Fruit fly (Drosophila melanogaster) whole organism, prepupa: Measurements from ENCODE around the gene CG5116.

ENCODE experiments used
- CG10631 ChIP-seq: fragments of 200-800 bp; sonication (Bioruptor generic); optimal IDR thresholded peaks from 2 replicates; lab custom pipeline; 2016; ENCODE audit warnings: missing biosample characterization, missing genetic modification characterization
- CG10669 ChIP-seq: fragments of 200-800 bp; sonication (Bioruptor generic); optimal IDR thresholded peaks from 3 replicates; lab custom pipeline; 2018; ENCODE audit warnings: missing biosample characterization, mild to moderate bottlenecking, missing genetic modification characterization, moderate library complexity
- CG11294 ChIP-seq: fragments of 200-800 bp; sonication (Bioruptor generic); IDR thresholded peaks from 2 replicates; pipeline ENCODE4 v1.3.6; 2022; ENCODE audit warnings: missing biosample characterization, missing genetic modification characterization
- CG15336 ChIP-seq: fragments of 200-800 bp; sonication (Bioruptor generic); IDR thresholded peaks from 2 replicates; pipeline ENCODE4 v1.3.6; 2022; ENCODE audit warnings: missing biosample characterization, missing genetic modification characterization
- CG1621 ChIP-seq: fragments of 200-800 bp; sonication (Bioruptor generic); optimal IDR thresholded peaks from 3 replicates; lab custom pipeline; 2018; ENCODE audit warnings: missing biosample characterization, mild to moderate bottlenecking, missing genetic modification characterization
- CG16779 ChIP-seq: fragments of 200-800 bp; sonication (Bioruptor generic); optimal IDR thresholded peaks from 3 replicates; lab custom pipeline; 2017; ENCODE audit warnings: missing biosample characterization, mild to moderate bottlenecking, missing genetic modification characterization
- CG3032 ChIP-seq: fragments of 200-800 bp; optimal IDR thresholded peaks from 2 replicates; lab custom pipeline; 2019; ENCODE audit warnings: missing biosample characterization, mild to moderate bottlenecking, missing genetic modification characterization, moderate library complexity
- CG31627 ChIP-seq: fragments of 200-800 bp; sonication (Bioruptor generic); optimal IDR thresholded peaks from 3 replicates; lab custom pipeline; 2016; ENCODE audit warnings: missing biosample characterization, missing genetic modification characterization
- CG32006 ChIP-seq: fragments of 200-800 bp; sonication (Bioruptor generic); optimal IDR thresholded peaks from 3 replicates; lab custom pipeline; 2017; ENCODE audit warnings: missing biosample characterization, mild to moderate bottlenecking, missing genetic modification characterization
- CG34406 ChIP-seq: fragments of 200-800 bp; sonication (Bioruptor generic); optimal IDR thresholded peaks from 3 replicates; lab custom pipeline; 2016; ENCODE audit warnings: missing biosample characterization, missing genetic modification characterization
- CG3919 ChIP-seq: fragments of 200-800 bp; sonication (Bioruptor generic); optimal IDR thresholded peaks from 3 replicates; lab custom pipeline; 2016; ENCODE audit warnings: missing biosample characterization, missing genetic modification characterization
- CG4318 ChIP-seq: fragments of 200-800 bp; sonication (Bioruptor generic); optimal IDR thresholded peaks from 3 replicates; lab custom pipeline; 2017; ENCODE audit warnings: missing biosample characterization, mild to moderate bottlenecking, missing genetic modification characterization
- CG6163 ChIP-seq: fragments of 200-800 bp; sonication (Bioruptor generic); IDR thresholded peaks from 3 replicates; pipeline ENCODE4 v1.3.6; 2022; ENCODE audit warnings: missing biosample characterization, missing genetic modification characterization
- CG6276 ChIP-seq: fragments of 200-800 bp; sonication (Bioruptor generic); optimal IDR thresholded peaks from 2 replicates; lab custom pipeline; 2017; ENCODE audit warnings: missing biosample characterization, mild to moderate bottlenecking, missing genetic modification characterization
- CG6792 ChIP-seq: fragments of 200-800 bp; sonication (Bioruptor generic); optimal IDR thresholded peaks from 3 replicates; lab custom pipeline; 2016; ENCODE audit warnings: missing biosample characterization, missing genetic modification characterization
- CG6808 ChIP-seq: fragments of 200-800 bp; sonication (Bioruptor generic); optimal IDR thresholded peaks from 3 replicates; lab custom pipeline; 2017; ENCODE audit warnings: missing biosample characterization, missing genetic modification characterization, mild to moderate bottlenecking, moderate library complexity, missing genetic modification reagents
- CG7368 ChIP-seq: fragments of 200-800 bp; sonication (Bioruptor generic); optimal IDR thresholded peaks from 3 replicates; lab custom pipeline; 2016; ENCODE audit warnings: missing biosample characterization, missing genetic modification characterization
- CG8119 ChIP-seq: fragments of 200-800 bp; sonication (Bioruptor generic); IDR thresholded peaks from 3 replicates; pipeline ENCODE4 v1.3.6; 2022; ENCODE audit warnings: missing biosample characterization, missing genetic modification characterization
- CG8632 ChIP-seq: fragments of 200-800 bp; sonication (Bioruptor generic); optimal IDR thresholded peaks from 3 replicates; lab custom pipeline; 2016; ENCODE audit warnings: missing biosample characterization, missing genetic modification characterization
- Eip75B ChIP-seq: fragments of 200-800 bp; sonication (Bioruptor generic); optimal IDR thresholded peaks from 3 replicates; lab custom pipeline; 2016; ENCODE audit warnings: missing biosample characterization, missing genetic modification characterization
- Eip93F ChIP-seq: fragments of 200-800 bp; sonication (Bioruptor generic); optimal IDR thresholded peaks from 2 replicates; lab custom pipeline; 2016; ENCODE audit warnings: missing biosample characterization, mild to moderate bottlenecking, missing genetic modification characterization
- Ets21C ChIP-seq: fragments of 200-800 bp; sonication (Bioruptor generic); optimal IDR thresholded peaks from 3 replicates; lab custom pipeline; 2016; ENCODE audit warnings: missing biosample characterization, missing genetic modification characterization
- Ets96B ChIP-seq: fragments of 200-800 bp; optimal IDR thresholded peaks from 2 replicates; lab custom pipeline; 2019; ENCODE audit warnings: missing biosample characterization, mild to moderate bottlenecking, missing genetic modification characterization, moderate library complexity
- Gug ChIP-seq: fragments of 200-800 bp; sonication (Bioruptor generic); IDR thresholded peaks from 2 replicates; pipeline ENCODE4 v1.3.6; 2022; ENCODE audit warnings: missing biosample characterization, missing genetic modification characterization
- Hr38 ChIP-seq: sonication (Bioruptor generic); optimal IDR thresholded peaks from 2 replicates; lab custom pipeline; 2016; ENCODE audit warnings: missing biosample characterization, missing genetic modification characterization
- Hr39 ChIP-seq: fragments of 200-800 bp; sonication (Bioruptor generic); optimal IDR thresholded peaks from 2 replicates; lab custom pipeline; 2016; ENCODE audit warnings: missing biosample characterization, missing genetic modification characterization
- Hr4 ChIP-seq: fragments of 200-800 bp; sonication (Bioruptor generic); optimal IDR thresholded peaks from 3 replicates; lab custom pipeline; 2016; ENCODE audit warnings: missing biosample characterization, missing genetic modification characterization
- Met ChIP-seq: fragments of 200-800 bp; sonication (Bioruptor generic); optimal IDR thresholded peaks from 3 replicates; lab custom pipeline; 2016; ENCODE audit warnings: missing biosample characterization, missing genetic modification characterization
- OdsH ChIP-seq: fragments of 200-800 bp; sonication (Bioruptor generic); optimal IDR thresholded peaks from 3 replicates; lab custom pipeline; 2016; ENCODE audit warnings: missing biosample characterization, missing genetic modification characterization
- Smox ChIP-seq: fragments of 200-800 bp; sonication (Bioruptor generic); optimal IDR thresholded peaks from 3 replicates; lab custom pipeline; 2016; ENCODE audit warnings: missing biosample characterization, missing genetic modification characterization
- Sox102F ChIP-seq: fragments of 200-800 bp; sonication (Bioruptor generic); optimal IDR thresholded peaks from 2 replicates; lab custom pipeline; 2016; ENCODE audit warnings: missing biosample characterization, mild to moderate bottlenecking, missing genetic modification characterization
- Sox14 ChIP-seq: fragments of 200-800 bp; sonication (Bioruptor generic); optimal IDR thresholded peaks from 3 replicates; lab custom pipeline; 2016; ENCODE audit warnings: missing biosample characterization, missing genetic modification characterization
- Sox15 ChIP-seq: fragments of 200-800 bp; sonication (Bioruptor generic); optimal IDR thresholded peaks from 3 replicates; lab custom pipeline; 2016; ENCODE audit warnings: missing biosample characterization, missing genetic modification characterization
- achi ChIP-seq: fragments of 200-800 bp; sonication (Bioruptor generic); optimal IDR thresholded peaks from 3 replicates; lab custom pipeline; 2016; ENCODE audit warnings: missing biosample characterization, missing genetic modification characterization
- acj6 ChIP-seq: fragments of 200-800 bp; sonication (Bioruptor generic); optimal IDR thresholded peaks from 3 replicates; lab custom pipeline; 2016; ENCODE audit warnings: missing biosample characterization, missing genetic modification characterization
- dac ChIP-seq: fragments of 200-800 bp; sonication (Bioruptor generic); optimal IDR thresholded peaks from 2 replicates; lab custom pipeline; 2017; ENCODE audit warnings: missing biosample characterization, mild to moderate bottlenecking, missing genetic modification characterization
- eg ChIP-seq: fragments of 200-800 bp; sonication (Bioruptor generic); IDR thresholded peaks from 3 replicates; pipeline ENCODE4 v1.3.6; 2022; ENCODE audit warnings: missing biosample characterization, missing genetic modification characterization
- esn ChIP-seq: fragments of 200-800 bp; sonication (Bioruptor generic); optimal IDR thresholded peaks from 2 replicates; lab custom pipeline; 2016; ENCODE audit warnings: missing biosample characterization, mild to moderate bottlenecking, missing genetic modification characterization, moderate library complexity
- fd59A ChIP-seq: fragments of 200-800 bp; sonication (Bioruptor generic); optimal IDR thresholded peaks from 2 replicates; lab custom pipeline; 2017; ENCODE audit warnings: missing biosample characterization, mild to moderate bottlenecking, missing genetic modification characterization, missing genetic modification reagents
- fd85E ChIP-seq: fragments of 200-800 bp; sonication (Bioruptor generic); optimal IDR thresholded peaks from 3 replicates; lab custom pipeline; 2016; ENCODE audit warnings: missing biosample characterization, missing genetic modification characterization
- fkh ChIP-seq: fragments of 200-800 bp; sonication (Bioruptor generic); optimal IDR thresholded peaks from 3 replicates; lab custom pipeline; 2017; ENCODE audit warnings: missing biosample characterization, mild to moderate bottlenecking, missing genetic modification characterization, moderate library complexity
- lz ChIP-seq: fragments of 200-800 bp; sonication (Bioruptor generic); optimal IDR thresholded peaks from 3 replicates; lab custom pipeline; 2016; ENCODE audit warnings: missing biosample characterization, missing genetic modification characterization
- net ChIP-seq: fragments of 200-800 bp; sonication (Bioruptor generic); optimal IDR thresholded peaks from 3 replicates; lab custom pipeline; 2016; ENCODE audit warnings: missing biosample characterization, missing genetic modification characterization
- pdm3 ChIP-seq: fragments of 200-800 bp; sonication (Bioruptor generic); optimal IDR thresholded peaks from 3 replicates; lab custom pipeline; 2016; ENCODE audit warnings: missing biosample characterization, missing genetic modification characterization
- salr ChIP-seq, 2 experiments: fragments of 200-800 bp; sonication (Bioruptor generic); optimal IDR thresholded peaks; 3 replicates each; lab custom pipeline; 2016 to 2018; ENCODE audit warnings: missing biosample characterization in 2 of 2, missing genetic modification characterization in 2 of 2, mild to moderate bottlenecking in 1 of 2
- ss ChIP-seq, 2 experiments: fragments of 200-800 bp; sonication (Bioruptor generic); optimal IDR thresholded peaks; 2 replicates in 1 of 2; 3 replicates in 1 of 2; lab custom pipeline; 2017 to 2018; ENCODE audit warnings: mild to moderate bottlenecking in 2 of 2, missing biosample characterization in 2 of 2, missing genetic modification characterization in 2 of 2, moderate library complexity in 1 of 2
- svp ChIP-seq: fragments of 200-800 bp; sonication (Bioruptor generic); peaks from one replicate; lab custom pipeline; 2016; ENCODE audit warnings: missing biosample characterization, missing genetic modification characterization
- topi ChIP-seq: fragments of 200-800 bp; sonication (Bioruptor generic); optimal IDR thresholded peaks from 3 replicates; lab custom pipeline; 2016; ENCODE audit warnings: missing biosample characterization, missing genetic modification characterization

CG5116 gene

DNA sequence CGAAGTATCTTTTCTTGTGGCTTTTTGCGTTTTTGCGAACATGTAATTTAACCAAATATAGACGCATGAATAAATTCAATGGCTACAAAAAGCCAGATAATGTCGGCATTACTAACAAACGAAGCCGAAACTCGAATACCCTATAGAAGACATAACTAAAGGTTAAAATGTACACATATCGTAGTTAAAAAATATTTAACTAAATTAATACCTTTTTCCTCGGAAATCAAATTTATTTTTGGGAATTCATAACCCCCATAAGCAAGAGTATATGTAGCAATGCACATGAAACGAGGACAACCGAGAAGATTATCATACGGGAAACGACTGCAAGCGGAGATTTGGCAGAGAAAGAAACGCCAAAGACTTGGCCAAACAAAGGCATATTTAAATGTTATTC lies 21.2 kb upstream of the CG5116 start (continued):
- TF ChIP-seq Smox (GFP tag; lab: Kevin White, UChicago), result peak; percentile 76
- TF ChIP-seq CG34406 (GFP tag; lab: Kevin White, UChicago), result peak; percentile 67
- TF ChIP-seq Ets21C, result peak; percentile 50
- TF ChIP-seq CG11294 (GFP tag; lab: Robert Waterston, UW), result no peak
- TF ChIP-seq CG3919 (GFP tag; lab: Kevin White, UChicago), result peak; percentile 55
- peak; percentile 28 for TF ChIP-seq CG7368
- peak; percentile 70 for TF ChIP-seq pdm3 (GFP tag; lab: Kevin White, UChicago)
- TF ChIP-seq esn (GFP tag; lab: Kevin White, UChicago), result peak; percentile 71
- TF ChIP-seq salr (GFP tag; optimal IDR thresholded peaks at IDR 0.05; lab: Kevin White, UChicago), result peak in 1 of 2 experiments; percentile 45
- TF ChIP-seq CG6792 (GFP tag; lab: Kevin White, UChicago), result peak; percentile 55
- TF ChIP-seq dac (GFP tag; lab: Kevin White, UChicago), result no peak
- peak; percentile 31 for TF ChIP-seq CG3032
- TF ChIP-seq achi (GFP tag; lab: Kevin White, UChicago), result peak; percentile 62
- peak; percentile 51 for TF ChIP-seq CG10669 (GFP tag; lab: Kevin White, UChicago)
- peak; percentile 39 for TF ChIP-seq CG4318 (GFP tag; lab: Kevin White, UChicago)
- TF ChIP-seq CG8119, result peak; percentile 55
- peak; percentile 60 for TF ChIP-seq acj6 (GFP tag; lab: Kevin White, UChicago)
- TF ChIP-seq Eip75B, result peak; percentile 61
- TF ChIP-seq Hr39 (GFP tag; lab: Kevin White, UChicago), result peak; percentile 74
- TF ChIP-seq Ets96B, result peak; percentile 61
- TF ChIP-seq OdsH (GFP tag; lab: Kevin White, UChicago), result peak; percentile 62
- TF ChIP-seq CG10631 (GFP tag; lab: Kevin White, UChicago), result peak; percentile 58
- no peak for TF ChIP-seq CG1621 (tag; lab: Kevin White, UChicago)
- TF ChIP-seq Hr38 (GFP tag; lab: Kevin White, UChicago), result no peak
- TF ChIP-seq Sox102F (GFP tag; lab: Kevin White, UChicago), result peak; percentile 76
- peak; percentile 31 for TF ChIP-seq fd59A (GFP tag; lab: Kevin White, UChicago)
- TF ChIP-seq svp, result peak; percentile 88
- TF ChIP-seq Gug, result no peak
- TF ChIP-seq CG32006 (GFP tag; lab: Kevin White, UChicago), result peak; percentile 77
- TF ChIP-seq ss (GFP tag; optimal IDR thresholded peaks at IDR 0.05; lab: Kevin White, UChicago), result no peak
- peak; percentile 69 for TF ChIP-seq CG31627 (GFP tag; lab: Kevin White, UChicago)

DNA sequence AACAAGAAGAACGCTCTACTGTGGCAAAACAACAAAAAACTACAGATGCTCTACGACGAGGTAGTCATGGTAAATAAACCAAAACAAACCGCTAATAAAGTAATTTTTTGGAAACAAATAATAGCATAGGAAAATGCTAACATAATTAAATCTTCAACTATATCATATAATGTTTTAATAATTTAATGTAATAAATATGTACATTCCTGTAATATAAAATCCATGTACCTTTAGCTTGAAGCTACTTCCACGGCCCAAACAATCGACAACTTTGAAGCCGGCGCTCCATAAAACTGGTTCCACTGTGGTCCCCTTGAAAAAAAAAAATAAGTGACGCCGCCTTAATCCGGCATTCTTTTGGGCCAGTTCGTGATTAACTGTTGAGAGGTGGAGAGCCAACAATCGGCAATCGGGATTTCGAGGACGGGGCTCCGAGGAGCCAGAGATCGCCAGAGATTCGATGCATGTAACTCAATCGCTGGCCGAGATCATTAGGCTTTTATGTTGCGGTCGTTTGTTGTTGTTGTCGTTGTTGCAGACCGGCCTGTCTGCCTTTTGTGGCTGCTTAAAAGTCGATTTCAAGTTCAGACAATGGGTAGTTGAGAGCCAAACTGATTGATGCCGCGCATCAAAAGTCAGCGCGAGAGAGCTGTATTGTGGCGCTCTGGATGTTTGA lies 20.1 kb upstream of the CG5116 start:
- peak; percentile 91 for TF ChIP-seq achi (GFP tag; lab: Kevin White, UChicago)
- TF ChIP-seq CG34406 (GFP tag; lab: Kevin White, UChicago), result peak; percentile 94
- peak; percentile 88 for TF ChIP-seq eg (GFP tag; lab: Robert Waterston, UW)
- TF ChIP-seq CG15336 (GFP tag; lab: Robert Waterston, UW), result peak; percentile 90
- peak; percentile 84 for TF ChIP-seq CG32006 (GFP tag; lab: Kevin White, UChicago)
- peak; percentile 95 for TF ChIP-seq CG6808 (GFP tag; lab: Kevin White, UChicago)
- TF ChIP-seq Ets21C, result peak; percentile 71
- TF ChIP-seq Eip93F (GFP tag; lab: Kevin White, UChicago), result peak; percentile 82
- peak; percentile 91 for TF ChIP-seq CG6163 (GFP tag; lab: Robert Waterston, UW)
- peak; percentile 88 for TF ChIP-seq Met (GFP tag; lab: Kevin White, UChicago)
- peak; percentile 78 to 86 for TF ChIP-seq salr (GFP tag; optimal IDR thresholded peaks at IDR 0.05; lab: Kevin White, UChicago)
- peak; percentile 89 for TF ChIP-seq CG8119
- TF ChIP-seq lz (GFP tag; lab: Kevin White, UChicago), result peak; percentile 84
- TF ChIP-seq Sox15 (GFP tag; lab: Kevin White, UChicago), result peak; percentile 77
- TF ChIP-seq fkh (GFP tag; lab: Kevin White, UChicago), result no peak
- TF ChIP-seq CG10631 (GFP tag; lab: Kevin White, UChicago), result peak; percentile 94
- peak; percentile 80 for TF ChIP-seq Sox102F (GFP tag; lab: Kevin White, UChicago)
- peak; percentile 83 for TF ChIP-seq Eip75B
- peak; percentile 87 for TF ChIP-seq topi (GFP tag; lab: Kevin White, UChicago)
- TF ChIP-seq CG11294 (GFP tag; lab: Robert Waterston, UW), result peak; percentile 75
- peak; percentile 88 for TF ChIP-seq CG7368
- peak; percentile 95 for TF ChIP-seq CG8632 (GFP tag; lab: Kevin White, UChicago)
- peak; percentile 83 for TF ChIP-seq Smox (GFP tag; lab: Kevin White, UChicago)
- peak; percentile 56 for TF ChIP-seq Hr4 (GFP tag; lab: Kevin White, UChicago)
- TF ChIP-seq fd85E (GFP tag; lab: Kevin White, UChicago), result peak; percentile 60
- TF ChIP-seq net, result peak; percentile 84
- TF ChIP-seq CG16779, result peak; percentile 81
- TF ChIP-seq Sox14, result peak; percentile 74
- peak; percentile 74 for TF ChIP-seq CG6276
- TF ChIP-seq CG6792 (GFP tag; lab: Kevin White, UChicago), result peak; percentile 91
- TF ChIP-seq Hr39 (GFP tag; lab: Kevin White, UChicago), result peak; percentile 74
